Worm (Caenorhabditis elegans) whole organism, late embryonic: Measurements from ENCODE around the gene F11G11.13.

ENCODE experiments used
- F13H6.1 ChIP-seq: sonication (generic microtip); optimal IDR thresholded peaks from 2 replicates; lab custom pipeline; 2016; ENCODE audit warnings: missing genetic modification characterization, missing compliant biosample characterization
- K09A11.1 ChIP-seq: sonication (generic microtip); optimal IDR thresholded peaks from 2 replicates; lab custom pipeline; 2017; ENCODE audit warnings: antibody characterized with exemption, mild to moderate bottlenecking, missing genetic modification characterization, missing compliant biosample characterization; ENCODE audit not compliant: insufficient read depth
- ahr-1 ChIP-seq: sonication (generic microtip); optimal IDR thresholded peaks from 2 replicates; lab custom pipeline; 2016; ENCODE audit warnings: missing genetic modification characterization, missing compliant biosample characterization
- ama-1 ChIP-seq: fragments of 150-350 bp; optimal IDR thresholded peaks from 2 replicates; lab custom pipeline; 2014
- ceh-22 ChIP-seq: sonication (generic microtip); optimal IDR thresholded peaks from 2 replicates; lab custom pipeline; 2017; ENCODE audit warnings: missing biosample characterization, missing genetic modification characterization
- ceh-30 ChIP-seq: fragments of 150-350 bp; optimal IDR thresholded peaks from 2 replicates; lab custom pipeline; 2014; ENCODE audit warnings: missing biosample characterization, missing genetic modification characterization
- ceh-31 ChIP-seq: sonication (generic microtip); optimal IDR thresholded peaks from 2 replicates; lab custom pipeline; 2016; ENCODE audit warnings: missing genetic modification characterization, missing compliant biosample characterization
- ceh-34 ChIP-seq: sonication (generic microtip); optimal IDR thresholded peaks from 2 replicates; lab custom pipeline; 2016; ENCODE audit warnings: mild to moderate bottlenecking, missing genetic modification characterization, missing compliant biosample characterization
- ceh-6 ChIP-seq: fragments of 200-800 bp; sonication (Bioruptor generic); optimal IDR thresholded peaks from 2 replicates; lab custom pipeline; 2018; ENCODE audit warnings: mild to moderate bottlenecking, missing genetic modification characterization, missing compliant biosample characterization
- dve-1 ChIP-seq: sonication (generic microtip); optimal IDR thresholded peaks from 2 replicates; lab custom pipeline; 2017; ENCODE audit warnings: antibody characterized with exemption, mild to moderate bottlenecking, missing genetic modification characterization, missing compliant biosample characterization
- elt-4 ChIP-seq: sonication (generic microtip); optimal IDR thresholded peaks from 2 replicates; lab custom pipeline; 2016; ENCODE audit warnings: missing genetic modification characterization, missing compliant biosample characterization
- fkh-6 ChIP-seq: sonication (generic microtip); optimal IDR thresholded peaks from 2 replicates; lab custom pipeline; 2016; ENCODE audit warnings: missing genetic modification characterization, missing compliant biosample characterization
- gmeb-2 ChIP-seq: sonication (generic microtip); optimal IDR thresholded peaks from 2 replicates; lab custom pipeline; 2016; ENCODE audit warnings: missing genetic modification characterization, inconsistent platforms, missing compliant biosample characterization
- hlh-13 ChIP-seq: fragments of 200-800 bp; sonication (Bioruptor generic); optimal IDR thresholded peaks from 2 replicates; lab custom pipeline; 2018; ENCODE audit warnings: mild to moderate bottlenecking, missing genetic modification characterization, missing compliant biosample characterization
- hlh-6 ChIP-seq: sonication (generic microtip); optimal IDR thresholded peaks from 2 replicates; lab custom pipeline; 2016; ENCODE audit warnings: missing genotype, missing genetic modification characterization, missing compliant biosample characterization
- hlh-8 ChIP-seq: sonication (generic microtip); optimal IDR thresholded peaks from 2 replicates; lab custom pipeline; 2016; ENCODE audit warnings: missing genotype, missing genetic modification characterization, missing compliant biosample characterization
- lim-6 ChIP-seq: sonication (generic microtip); optimal IDR thresholded peaks from 2 replicates; lab custom pipeline; 2016; ENCODE audit warnings: missing genetic modification characterization, missing compliant biosample characterization
- lin-11 ChIP-seq: fragments of 200-800 bp; sonication (Bioruptor generic); optimal IDR thresholded peaks from 2 replicates; lab custom pipeline; 2018; ENCODE audit warnings: mild to moderate bottlenecking, missing genetic modification characterization, missing compliant biosample characterization
- madf-2 ChIP-seq: sonication (generic microtip); optimal IDR thresholded peaks from 2 replicates; lab custom pipeline; 2017; ENCODE audit warnings: missing genetic modification characterization, missing compliant biosample characterization
- mec-3 ChIP-seq: sonication (generic microtip); optimal IDR thresholded peaks from 2 replicates; lab custom pipeline; 2016; ENCODE audit warnings: borderline replicate concordance, missing genetic modification characterization, missing compliant biosample characterization
- nfya-1 ChIP-seq: sonication (generic microtip); optimal IDR thresholded peaks from 2 replicates; lab custom pipeline; 2017; ENCODE audit warnings: missing genetic modification characterization, mild to moderate bottlenecking, missing compliant biosample characterization, antibody characterized with exemption, moderate library complexity
- odd-2 ChIP-seq: sonication (generic microtip); optimal IDR thresholded peaks from 2 replicates; lab custom pipeline; 2017; ENCODE audit warnings: antibody characterized with exemption, mild to moderate bottlenecking, missing genetic modification characterization, missing compliant biosample characterization
- pat-9 ChIP-seq: fragments of 200-800 bp; sonication (Bioruptor generic); optimal IDR thresholded peaks from 2 replicates; lab custom pipeline; 2018; ENCODE audit warnings: mild to moderate bottlenecking, missing genetic modification characterization, moderate library complexity, missing compliant biosample characterization
- pha-2 ChIP-seq: sonication (generic microtip); optimal IDR thresholded peaks from 2 replicates; lab custom pipeline; 2017; ENCODE audit warnings: mild to moderate bottlenecking, missing genetic modification characterization, missing compliant biosample characterization
- pha-4 ChIP-seq: fragments of 150-350 bp; optimal IDR thresholded peaks from 2 replicates; lab custom pipeline; 2018; ENCODE audit warnings: missing biosample characterization, missing genetic modification reagents, missing genetic modification characterization
- pros-1 ChIP-seq: fragments of 150-350 bp; optimal IDR thresholded peaks from 2 replicates; lab custom pipeline; 2014; ENCODE audit warnings: missing biosample characterization, missing genetic modification reagents, missing genetic modification characterization
- ref-2 ChIP-seq: sonication (generic microtip); optimal IDR thresholded peaks from 2 replicates; lab custom pipeline; 2016; ENCODE audit warnings: missing genetic modification characterization, missing compliant biosample characterization
- rnt-1 ChIP-seq: sonication (generic microtip); optimal IDR thresholded peaks from 2 replicates; lab custom pipeline; 2016; ENCODE audit warnings: missing genetic modification characterization, missing compliant biosample characterization
- sdc-2 ChIP-seq: sonication (generic microtip); optimal IDR thresholded peaks from 2 replicates; lab custom pipeline; 2016; ENCODE audit warnings: missing genotype, missing genetic modification characterization, missing compliant biosample characterization
- tbx-7 ChIP-seq: sonication (generic microtip); optimal IDR thresholded peaks from 2 replicates; lab custom pipeline; 2016; ENCODE audit warnings: missing genotype, missing genetic modification characterization, missing compliant biosample characterization
- ttx-3 ChIP-seq: sonication (generic microtip); optimal IDR thresholded peaks from 2 replicates; lab custom pipeline; 2016; ENCODE audit warnings: missing genetic modification reagents, missing genetic modification characterization, missing compliant biosample characterization
- unc-3 ChIP-seq, 2 experiments: fragments of 200-800 bp in 1 of 2; sonication (Bioruptor generic) in 1 of 2; sonication (generic microtip) in 1 of 2; conservative IDR thresholded peaks in 1 of 2; optimal IDR thresholded peaks in 1 of 2; 2 replicates each; pipeline versions ENCODE4 v1.3.6 to Lab custom; 2016 to 2022; ENCODE audit warnings: missing compliant biosample characterization in 2 of 2, missing genetic modification characterization in 2 of 2, missing genetic modification reagents in 1 of 2
- unc-42 ChIP-seq: sonication (generic microtip); optimal IDR thresholded peaks from 2 replicates; lab custom pipeline; 2016; ENCODE audit warnings: missing genotype, missing genetic modification characterization, missing compliant biosample characterization
- unc-86 ChIP-seq: sonication (generic microtip); optimal IDR thresholded peaks from 2 replicates; lab custom pipeline; 2016; ENCODE audit warnings: missing genetic modification characterization, missing compliant biosample characterization
- zip-5 ChIP-seq: sonication (generic microtip); optimal IDR thresholded peaks from 2 replicates; lab custom pipeline; 2016; ENCODE audit warnings: missing genetic modification characterization, missing compliant biosample characterization

F11G11.13 gene

ce11 chrII:4871834-4872233, 4.1 kb downstream of the F11G11.13 start:
- TF ChIP-seq rnt-1 (no peak), mec-3 (tag; lab: Kevin White, UChicago) (no peak)

- no peak for TF ChIP-seq K09A11.1 (tag; lab: Kevin White, UChicago)
- no peak for TF ChIP-seq unc-3 (GFP tag; conservative IDR thresholded peaks at IDR 0.05; lab: Robert Waterston, UW)
- TF ChIP-seq unc-3 (tag; optimal IDR thresholded peaks at IDR 0.05; lab: Kevin White, UChicago), result no peak
- no peak for TF ChIP-seq ama-1
- TF ChIP-seq sdc-2 (tag; lab: Kevin White, UChicago), result no peak
- no peak for TF ChIP-seq zip-5 (tag; lab: Kevin White, UChicago)
- no peak for TF ChIP-seq dve-1
- TF ChIP-seq odd-2 (tag; lab: Kevin White, UChicago), result no peak
- TF ChIP-seq ttx-3, result no peak
- TF ChIP-seq pha-4 (tag; lab: Kevin White, UChicago), result no peak
- TF ChIP-seq fkh-6, result no peak
- no peak for TF ChIP-seq lin-11
- no peak for TF ChIP-seq madf-2 (tag; lab: Kevin White, UChicago)
- no peak for TF ChIP-seq ahr-1 (tag; lab: Kevin White, UChicago)
These were observed 5.3 kb downstream of the F11G11.13 start, which contains the start of gene col-20 for ce11 chrII:4870691-4871090. Gene col-20 (minus strand): TSS chrII:4870791.

- TF ChIP-seq F13H6.1, result no peak
- peak; percentile 86 for TF ChIP-seq elt-4
- TF ChIP-seq ceh-34 (tag; lab: Kevin White, UChicago), result no peak
- peak; percentile 18 for TF ChIP-seq ceh-31 (tag; lab: Kevin White, UChicago)
- TF ChIP-seq hlh-6 (tag; lab: Kevin White, UChicago), result peak; percentile 9
- TF ChIP-seq, all 69 proteins: peak for 3
These were observed 6.1 kb downstream of the F11G11.13 start for ce11 chrII:4869793-4870343.

ce11 chrII:4867476-4867875, 8.5 kb downstream of the F11G11.13 start, which contains the start of gene col-17:
Gene col-17 (minus strand): TSS chrII:4867576.
- TF ChIP-seq odd-2 (tag; lab: Kevin White, UChicago) (no peak), pros-1 (tag; lab: Kevin White, UChicago) (no peak), lim-6 (tag; lab: Kevin White, UChicago) (no peak), tbx-7 (tag; lab: Kevin White, UChicago) (no peak), ceh-6 (no peak), ref-2 (no peak), madf-2 (tag; lab: Kevin White, UChicago) (no peak), hlh-8 (tag; lab: Kevin White, UChicago) (no peak), pat-9 (tag; lab: Kevin White, UChicago) (no peak), gmeb-2 (tag; lab: Kevin White, UChicago) (no peak)

- no peak for TF ChIP-seq ceh-30
- TF ChIP-seq hlh-13, result no peak
- TF ChIP-seq ahr-1 (tag; lab: Kevin White, UChicago), result no peak
- no peak for TF ChIP-seq ceh-22
These were observed 9.9 kb downstream of the F11G11.13 start for ce11 chrII:4866045-4866444.

ce11 chrII:4863357-4863756, 12.6 kb downstream of the F11G11.13 start, which contains the start of the genes mpst-4 and F11G11.14:
Gene mpst-4 (minus strand): TSS chrII:4863457.
Gene F11G11.14 (plus strand): TSS chrII:4863681.
- TF ChIP-seq pha-2 (tag; lab: Kevin White, UChicago) (no peak), ceh-22 (no peak), unc-42 (tag; lab: Kevin White, UChicago) (no peak), nfya-1 (tag; lab: Kevin White, UChicago) (no peak), unc-86 (tag; lab: Kevin White, UChicago) (no peak), hlh-6 (tag; lab: Kevin White, UChicago) (no peak)
